Fruit fly (Drosophila melanogaster): ENCODE results near the gene CG34404.

DNA sequence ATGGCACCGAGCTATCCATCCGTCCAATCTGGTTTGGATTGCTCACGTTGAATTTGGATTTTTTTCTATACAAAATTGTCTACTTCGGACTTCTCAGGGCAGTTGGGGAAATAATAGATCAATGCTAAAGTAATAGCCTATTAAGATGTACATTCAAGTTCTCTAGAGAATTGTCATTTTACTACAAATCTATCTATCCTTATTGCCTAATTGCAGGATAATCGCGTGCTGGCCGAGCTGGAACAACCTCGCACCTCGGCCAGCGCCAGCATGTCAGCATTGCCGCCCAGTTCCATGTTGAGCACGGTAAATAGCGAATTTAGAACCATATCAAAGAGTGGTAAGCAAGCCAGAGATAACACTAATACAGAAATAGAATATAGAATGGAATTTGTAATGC, 15.4 kb upstream of the CG34404 start, which contains the start of gene h-cup:
- TF ChIP-seq CG6854 (GFP tag; optimal IDR thresholded peaks at IDR 0.05) (no peak), nom (GFP tag; optimal IDR thresholded peaks at IDR 0.05) (no peak), CG11093 (GFP tag; IDR thresholded peaks at IDR 0.05) (no peak), pros (GFP tag; optimal IDR thresholded peaks at IDR 0.05) (no peak), NC2α (GFP tag; optimal IDR thresholded peaks at IDR 0.05) (no peak), Sox102F (GFP tag; optimal IDR thresholded peaks at IDR 0.05) (no peak), CG12659 (GFP tag; optimal IDR thresholded peaks at IDR 0.05) (no peak), cas (GFP tag; IDR thresholded peaks at IDR 0.05) (no peak), CG17328 (GFP tag; IDR thresholded peaks at IDR 0.05) (no peak), CG33213 (GFP tag; optimal IDR thresholded peaks at IDR 0.05) (no peak), CG10543 (GFP tag; optimal IDR thresholded peaks at IDR 0.05) (no peak), h (optimal IDR thresholded peaks at IDR 0.05) (no peak)
